Worm (Caenorhabditis elegans) whole organism, dauer: ENCODE results near the gene str-169.

Experiments used
- unc-62 ChIP-seq: sonication (generic microtip); optimal IDR thresholded peaks from 2 replicates; lab custom pipeline; 2017; ENCODE audit warnings: missing biosample characterization, missing genetic modification reagents, missing genetic modification characterization

The str-169 gene

ce11 chrIV:4945771-4946170, at the start of gene str-169:
str-169 (plus strand) TSS chrIV:4946071.
- no peak for TF ChIP-seq unc-62 (GFP tag; lab: Kevin White, UChicago)

- no peak for TF ChIP-seq unc-62 (GFP tag; lab: Kevin White, UChicago)
These were observed 41.9 kb upstream of the str-169 start, which contains the start of gene str-161 for ce11 chrIV:4903961-4904360. str-161 (minus strand) TSS chrIV:4904061.

- no peak for TF ChIP-seq unc-62 (GFP tag; lab: Kevin White, UChicago)
These were observed 40.2 kb upstream of the str-169 start, which contains the start of gene T08B6.4 for ce11 chrIV:4905645-4906135. T08B6.4 (plus strand) TSS chrIV:4905695.

ce11 chrIV:4909039-4909438, 36.8 kb upstream of the str-169 start, which contains the start of gene str-159:
str-159 (plus strand) TSS chrIV:4909339.
- no peak for TF ChIP-seq unc-62 (GFP tag; lab: Kevin White, UChicago)

- no peak for TF ChIP-seq unc-62 (GFP tag; lab: Kevin White, UChicago)
These were observed 32.8 kb upstream of the str-169 start, which contains the start of gene str-156 for ce11 chrIV:4913090-4913489. str-156 (plus strand) TSS chrIV:4913390.

- no peak for TF ChIP-seq unc-62 (GFP tag; lab: Kevin White, UChicago)
These were observed 30.2 kb upstream of the str-169 start, which contains the start of gene str-155 for ce11 chrIV:4915689-4916088. str-155 (plus strand) TSS chrIV:4915989.

- no peak for TF ChIP-seq unc-62 (GFP tag; lab: Kevin White, UChicago)
These were observed 28.1 kb upstream of the str-169 start, which contains the start of gene str-158 for ce11 chrIV:4917774-4918173. str-158 (plus strand) TSS chrIV:4918074.

- no peak for TF ChIP-seq unc-62 (GFP tag; lab: Kevin White, UChicago)
These were observed 15.8 kb upstream of the str-169 start, which contains the start of gene Y9C9A.8 for ce11 chrIV:4930045-4930444. Y9C9A.8 (plus strand) TSS chrIV:4930345.

- TF ChIP-seq unc-62 (GFP tag; lab: Kevin White, UChicago): no peak
These were observed 15.0 kb upstream of the str-169 start for ce11 chrIV:4930754-4931322.

- TF ChIP-seq unc-62 (GFP tag; lab: Kevin White, UChicago): no peak
These were observed 11.8 kb upstream of the str-169 start, which contains the start of gene str-153 for ce11 chrIV:4934103-4934502. str-153 (plus strand) TSS chrIV:4934403.

ce11 chrIV:4937647-4938046, 8.2 kb upstream of the str-169 start, which contains the start of gene fbxa-86:
fbxa-86 (minus strand) TSS chrIV:4938013.
- no peak for TF ChIP-seq unc-62 (GFP tag; lab: Kevin White, UChicago)

ce11 chrIV:4938664-4939063, 7.2 kb upstream of the str-169 start, which contains the start of gene str-168:
str-168 (plus strand) TSS chrIV:4938964.
- TF ChIP-seq unc-62 (GFP tag; lab: Kevin White, UChicago): no peak

ce11 chrIV:4941681-4942080, 4.2 kb upstream of the str-169 start, which contains the start of gene Y9C9A.5:
Y9C9A.5 (plus strand) TSS chrIV:4941981.
- TF ChIP-seq unc-62 (GFP tag; lab: Kevin White, UChicago): no peak

- TF ChIP-seq unc-62 (GFP tag; lab: Kevin White, UChicago): no peak
These were observed 8.0 kb downstream of the str-169 start, which contains the start of gene str-163 for ce11 chrIV:4953887-4954286. str-163 (plus strand) TSS chrIV:4954187.

ce11 chrIV:4960623-4961022, 14.8 kb downstream of the str-169 start, which contains the start of gene str-164:
str-164 (plus strand) TSS chrIV:4960735.
- no peak for TF ChIP-seq unc-62 (GFP tag; lab: Kevin White, UChicago)

ce11 chrIV:4963834-4964233, 18.0 kb downstream of the str-169 start, which contains the start of gene txt-3:
txt-3 (plus strand) TSS chrIV:4963958.
- no peak for TF ChIP-seq unc-62 (GFP tag; lab: Kevin White, UChicago)
